Fruit fly (Drosophila melanogaster): Measurements from ENCODE around the gene scaf6.

The scaf6 gene

dm6 chr3L:17009715-17010491, 32.5 kb downstream of the scaf6 start (continued):
- peak; percentile 47 for TF ChIP-seq Smox (GFP tag; optimal IDR thresholded peaks at IDR 0.05)
- TF ChIP-seq ss (GFP tag; optimal IDR thresholded peaks at IDR 0.05), result peak; percentile 54 to 62
- no peak for TF ChIP-seq CG11762 (GFP tag; optimal IDR thresholded peaks at IDR 0.05; ENCODE audit: insufficient read depth)
- TF ChIP-seq CG7368 (GFP tag; optimal IDR thresholded peaks at IDR 0.05), result no peak
- TF ChIP-seq Eip75B (GFP tag; optimal IDR thresholded peaks at IDR 0.05), result peak; percentile 56
- peak; percentile 63 for TF ChIP-seq Hr39 (GFP tag; optimal IDR thresholded peaks at IDR 0.05)
- TF ChIP-seq net (GFP tag; optimal IDR thresholded peaks at IDR 0.05), result no peak
- TF ChIP-seq CG1621 (tag; optimal IDR thresholded peaks at IDR 0.05), result peak; percentile 67
- peak; percentile 45 for TF ChIP-seq CG34406 (GFP tag; optimal IDR thresholded peaks at IDR 0.05)
- peak; percentile 30 for TF ChIP-seq Blimp-1 (GFP tag; optimal IDR thresholded peaks at IDR 0.05)
- peak; percentile 1 for TF ChIP-seq CG3919 (GFP tag; optimal IDR thresholded peaks at IDR 0.05)
- TF ChIP-seq fd59A (GFP tag; optimal IDR thresholded peaks at IDR 0.05), result no peak
- TF ChIP-seq CG8319 (GFP tag; optimal IDR thresholded peaks at IDR 0.05), result no peak
- peak; percentile 48 for TF ChIP-seq lz (GFP tag; optimal IDR thresholded peaks at IDR 0.05)
- TF ChIP-seq CG6792 (GFP tag; optimal IDR thresholded peaks at IDR 0.05), result peak; percentile 22
- peak; percentile 42 for TF ChIP-seq Hr4 (GFP tag; optimal IDR thresholded peaks at IDR 0.05)

DNA sequence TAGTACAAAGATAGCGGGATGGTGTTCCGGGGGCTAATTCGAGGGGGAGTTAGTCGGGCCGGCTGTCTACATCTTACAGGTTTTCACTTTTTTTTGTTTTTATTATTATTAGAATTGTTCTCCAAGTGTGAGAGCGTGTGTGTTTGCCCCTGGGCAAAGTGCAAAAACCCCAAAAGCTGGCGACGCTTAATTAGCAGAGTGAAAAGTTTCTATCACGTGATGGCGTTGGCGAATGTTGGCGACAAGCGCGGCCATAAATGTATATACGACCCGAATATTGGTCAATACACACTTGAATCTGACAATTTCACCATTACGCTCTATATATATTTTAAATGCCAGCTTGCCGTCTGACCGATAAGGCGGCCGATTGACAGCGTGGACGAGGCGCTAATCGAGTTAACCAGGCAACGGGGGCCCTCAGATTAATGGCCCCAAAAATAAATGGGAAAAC, 33.4 kb downstream of the scaf6 start:
- TF ChIP-seq CG8632 (GFP tag; optimal IDR thresholded peaks at IDR 0.05) (no peak), CG6163 (GFP tag; IDR thresholded peaks at IDR 0.05) (0 out of 3 replicates have a peak, but pooled peaks have one; percentile 21), acj6 (GFP tag; optimal IDR thresholded peaks at IDR 0.05) (no peak), pdm3 (GFP tag; optimal IDR thresholded peaks at IDR 0.05) (no peak), svp (GFP tag) (peak; percentile 42), Eip78C (GFP tag) (peak; percentile 39), Eip93F (GFP tag; optimal IDR thresholded peaks at IDR 0.05) (peak; percentile 65), vri (GFP tag; optimal IDR thresholded peaks at IDR 0.05) (peak; percentile 74), fkh (GFP tag; optimal IDR thresholded peaks at IDR 0.05) (peak; percentile 41)

dm6 chr3L:17007945-17008344, 34.4 kb downstream of the scaf6 start:
- no peak for TF ChIP-seq net (GFP tag; optimal IDR thresholded peaks at IDR 0.05)
- TF ChIP-seq CG6163 (GFP tag; IDR thresholded peaks at IDR 0.05), result no peak

DNA sequence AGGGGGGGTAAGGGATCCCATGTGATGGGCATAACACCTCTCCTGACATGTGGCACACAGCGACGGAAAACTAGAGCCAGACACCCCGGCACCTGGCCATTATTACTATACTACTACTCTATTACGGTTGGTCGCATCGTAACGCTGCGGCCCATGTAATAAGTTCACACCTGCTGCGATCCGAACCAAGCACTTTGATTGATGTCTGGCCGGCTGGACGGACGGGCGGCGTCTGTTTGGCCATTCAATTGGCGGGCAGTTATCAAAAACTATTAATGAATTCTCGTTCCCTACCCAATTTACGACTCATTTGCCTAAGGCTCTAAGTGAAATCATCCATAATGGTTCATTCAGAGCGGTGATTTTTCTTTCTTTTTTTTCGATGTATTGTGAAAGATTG, 34.9 kb downstream of the scaf6 start:
- no peak for TF ChIP-seq achi (GFP tag; optimal IDR thresholded peaks at IDR 0.05)
- peak; percentile 58 for TF ChIP-seq fkh (GFP tag; optimal IDR thresholded peaks at IDR 0.05)
- TF ChIP-seq CG11902 (GFP tag; optimal IDR thresholded peaks at IDR 0.05), result no peak

dm6 chr3L:17007041-17007471, 35.3 kb downstream of the scaf6 start:
- no peak for TF ChIP-seq fd85E (GFP tag; optimal IDR thresholded peaks at IDR 0.05)
- no peak for TF ChIP-seq Hr38 (GFP tag; optimal IDR thresholded peaks at IDR 0.05)
- TF ChIP-seq CG32006 (GFP tag; optimal IDR thresholded peaks at IDR 0.05), result peak; percentile 60
- TF ChIP-seq dac (GFP tag; optimal IDR thresholded peaks at IDR 0.05), result no peak
- peak; percentile 51 for TF ChIP-seq spab (GFP tag; optimal IDR thresholded peaks at IDR 0.05)
- TF ChIP-seq CG11902 (GFP tag; optimal IDR thresholded peaks at IDR 0.05), result peak; percentile 47
- peak; percentile 11 for TF ChIP-seq CG1621 (tag; optimal IDR thresholded peaks at IDR 0.05)
- TF ChIP-seq CG6792 (GFP tag; optimal IDR thresholded peaks at IDR 0.05), result peak; percentile 17
- peak; percentile 50 for TF ChIP-seq Hr4 (GFP tag; optimal IDR thresholded peaks at IDR 0.05)
- peak; percentile 48 for TF ChIP-seq Hr39 (GFP tag; optimal IDR thresholded peaks at IDR 0.05)
- TF ChIP-seq CG3032 (tag; optimal IDR thresholded peaks at IDR 0.05), result peak; percentile 56
- TF ChIP-seq CG9139 (GFP tag; optimal IDR thresholded peaks at IDR 0.05), result no peak
- peak; percentile 37 for TF ChIP-seq CG10631 (GFP tag; optimal IDR thresholded peaks at IDR 0.05)
- TF ChIP-seq Met (GFP tag; optimal IDR thresholded peaks at IDR 0.05), result peak; percentile 32
- peak; percentile 11 for TF ChIP-seq Eip75B (GFP tag; optimal IDR thresholded peaks at IDR 0.05)
- TF ChIP-seq cyc (GFP tag; optimal IDR thresholded peaks at IDR 0.05), result peak; percentile 27
- peak; percentile 51 for TF ChIP-seq CG6808 (GFP tag; optimal IDR thresholded peaks at IDR 0.05)
- peak; percentile 21 for TF ChIP-seq CG16779 (tag; optimal IDR thresholded peaks at IDR 0.05)
- no peak for TF ChIP-seq Blimp-1 (GFP tag; optimal IDR thresholded peaks at IDR 0.05)
- peak; percentile 88 for TF ChIP-seq Eip78C (GFP tag)
- peak; percentile 13 to 19 for TF ChIP-seq ss (GFP tag; optimal IDR thresholded peaks at IDR 0.05)
- peak; percentile 81 for TF ChIP-seq svp (GFP tag)
- TF ChIP-seq CG11762 (GFP tag; optimal IDR thresholded peaks at IDR 0.05; ENCODE audit: insufficient read depth), result peak; percentile 25
- peak; percentile 57 for TF ChIP-seq CG8632 (GFP tag; optimal IDR thresholded peaks at IDR 0.05)
- peak; percentile 62 for TF ChIP-seq OdsH (GFP tag; optimal IDR thresholded peaks at IDR 0.05)
- TF ChIP-seq Lpt (GFP tag; optimal IDR thresholded peaks at IDR 0.05), result peak; percentile 48
- peak; percentile 32 for TF ChIP-seq lz (GFP tag; optimal IDR thresholded peaks at IDR 0.05)
